Fruit fly (Drosophila melanogaster) whole organism, prepupa: ENCODE measurements around the gene knk.

Experiments used
- Blimp-1 ChIP-seq: fragments of 200-800 bp; sonication (Bioruptor generic); optimal IDR thresholded peaks from 3 replicates; lab custom pipeline; 2017; ENCODE audit warnings: missing biosample characterization, missing genetic modification characterization, mild to moderate bottlenecking, moderate library complexity, missing genetic modification reagents
- CG10631 ChIP-seq: fragments of 200-800 bp; sonication (Bioruptor generic); optimal IDR thresholded peaks from 2 replicates; lab custom pipeline; 2016; ENCODE audit warnings: missing biosample characterization, missing genetic modification characterization
- CG10669 ChIP-seq: fragments of 200-800 bp; sonication (Bioruptor generic); optimal IDR thresholded peaks from 3 replicates; lab custom pipeline; 2018; ENCODE audit warnings: missing biosample characterization, mild to moderate bottlenecking, missing genetic modification characterization, moderate library complexity
- CG11762 ChIP-seq: fragments of 200-800 bp; sonication (Bioruptor generic); optimal IDR thresholded peaks from 3 replicates; lab custom pipeline; 2016; ENCODE audit warnings: missing biosample characterization, missing genetic modification characterization; ENCODE audit not compliant: insufficient read depth
- CG15336 ChIP-seq: fragments of 200-800 bp; sonication (Bioruptor generic); IDR thresholded peaks from 2 replicates; pipeline ENCODE4 v1.3.6; 2022; ENCODE audit warnings: missing biosample characterization, missing genetic modification characterization
- CG1621 ChIP-seq: fragments of 200-800 bp; sonication (Bioruptor generic); optimal IDR thresholded peaks from 3 replicates; lab custom pipeline; 2018; ENCODE audit warnings: missing biosample characterization, mild to moderate bottlenecking, missing genetic modification characterization
- CG32006 ChIP-seq: fragments of 200-800 bp; sonication (Bioruptor generic); optimal IDR thresholded peaks from 3 replicates; lab custom pipeline; 2017; ENCODE audit warnings: missing biosample characterization, mild to moderate bottlenecking, missing genetic modification characterization
- CG34406 ChIP-seq: fragments of 200-800 bp; sonication (Bioruptor generic); optimal IDR thresholded peaks from 3 replicates; lab custom pipeline; 2016; ENCODE audit warnings: missing biosample characterization, missing genetic modification characterization
- CG3919 ChIP-seq: fragments of 200-800 bp; sonication (Bioruptor generic); optimal IDR thresholded peaks from 3 replicates; lab custom pipeline; 2016; ENCODE audit warnings: missing biosample characterization, missing genetic modification characterization
- CG4318 ChIP-seq: fragments of 200-800 bp; sonication (Bioruptor generic); optimal IDR thresholded peaks from 3 replicates; lab custom pipeline; 2017; ENCODE audit warnings: missing biosample characterization, mild to moderate bottlenecking, missing genetic modification characterization
- CG6276 ChIP-seq: fragments of 200-800 bp; sonication (Bioruptor generic); optimal IDR thresholded peaks from 2 replicates; lab custom pipeline; 2017; ENCODE audit warnings: missing biosample characterization, mild to moderate bottlenecking, missing genetic modification characterization
- CG6792 ChIP-seq: fragments of 200-800 bp; sonication (Bioruptor generic); optimal IDR thresholded peaks from 3 replicates; lab custom pipeline; 2016; ENCODE audit warnings: missing biosample characterization, missing genetic modification characterization
- CG6808 ChIP-seq: fragments of 200-800 bp; sonication (Bioruptor generic); optimal IDR thresholded peaks from 3 replicates; lab custom pipeline; 2017; ENCODE audit warnings: missing biosample characterization, missing genetic modification characterization, mild to moderate bottlenecking, moderate library complexity, missing genetic modification reagents
- CG8119 ChIP-seq: fragments of 200-800 bp; sonication (Bioruptor generic); IDR thresholded peaks from 3 replicates; pipeline ENCODE4 v1.3.6; 2022; ENCODE audit warnings: missing biosample characterization, missing genetic modification characterization
- CG8632 ChIP-seq: fragments of 200-800 bp; sonication (Bioruptor generic); optimal IDR thresholded peaks from 3 replicates; lab custom pipeline; 2016; ENCODE audit warnings: missing biosample characterization, missing genetic modification characterization
- CG9139 ChIP-seq: fragments of 200-800 bp; sonication (Bioruptor generic); optimal IDR thresholded peaks from 3 replicates; lab custom pipeline; 2017; ENCODE audit warnings: missing biosample characterization, mild to moderate bottlenecking, missing genetic modification characterization
- Eip75B ChIP-seq: fragments of 200-800 bp; sonication (Bioruptor generic); optimal IDR thresholded peaks from 3 replicates; lab custom pipeline; 2016; ENCODE audit warnings: missing biosample characterization, missing genetic modification characterization
- Eip78C ChIP-seq: fragments of 200-800 bp; sonication (Bioruptor generic); peaks from one replicate; lab custom pipeline; 2016; ENCODE audit warnings: missing biosample characterization, missing genetic modification characterization
- Ets96B ChIP-seq: fragments of 200-800 bp; optimal IDR thresholded peaks from 2 replicates; lab custom pipeline; 2019; ENCODE audit warnings: missing biosample characterization, mild to moderate bottlenecking, missing genetic modification characterization, moderate library complexity
- Gug ChIP-seq: fragments of 200-800 bp; sonication (Bioruptor generic); IDR thresholded peaks from 2 replicates; pipeline ENCODE4 v1.3.6; 2022; ENCODE audit warnings: missing biosample characterization, missing genetic modification characterization
- Hr38 ChIP-seq: sonication (Bioruptor generic); optimal IDR thresholded peaks from 2 replicates; lab custom pipeline; 2016; ENCODE audit warnings: missing biosample characterization, missing genetic modification characterization
- Hr39 ChIP-seq: fragments of 200-800 bp; sonication (Bioruptor generic); optimal IDR thresholded peaks from 2 replicates; lab custom pipeline; 2016; ENCODE audit warnings: missing biosample characterization, missing genetic modification characterization
- Lpt ChIP-seq: fragments of 200-800 bp; sonication (Bioruptor generic); optimal IDR thresholded peaks from 3 replicates; lab custom pipeline; 2016; ENCODE audit warnings: missing biosample characterization, missing genetic modification characterization
- Met ChIP-seq: fragments of 200-800 bp; sonication (Bioruptor generic); optimal IDR thresholded peaks from 3 replicates; lab custom pipeline; 2016; ENCODE audit warnings: missing biosample characterization, missing genetic modification characterization
- OdsH ChIP-seq: fragments of 200-800 bp; sonication (Bioruptor generic); optimal IDR thresholded peaks from 3 replicates; lab custom pipeline; 2016; ENCODE audit warnings: missing biosample characterization, missing genetic modification characterization
- Smox ChIP-seq: fragments of 200-800 bp; sonication (Bioruptor generic); optimal IDR thresholded peaks from 3 replicates; lab custom pipeline; 2016; ENCODE audit warnings: missing biosample characterization, missing genetic modification characterization
- Sox102F ChIP-seq: fragments of 200-800 bp; sonication (Bioruptor generic); optimal IDR thresholded peaks from 2 replicates; lab custom pipeline; 2016; ENCODE audit warnings: missing biosample characterization, mild to moderate bottlenecking, missing genetic modification characterization
- Sox15 ChIP-seq: fragments of 200-800 bp; sonication (Bioruptor generic); optimal IDR thresholded peaks from 3 replicates; lab custom pipeline; 2016; ENCODE audit warnings: missing biosample characterization, missing genetic modification characterization
- achi ChIP-seq: fragments of 200-800 bp; sonication (Bioruptor generic); optimal IDR thresholded peaks from 3 replicates; lab custom pipeline; 2016; ENCODE audit warnings: missing biosample characterization, missing genetic modification characterization
- acj6 ChIP-seq: fragments of 200-800 bp; sonication (Bioruptor generic); optimal IDR thresholded peaks from 3 replicates; lab custom pipeline; 2016; ENCODE audit warnings: missing biosample characterization, missing genetic modification characterization
- dac ChIP-seq: fragments of 200-800 bp; sonication (Bioruptor generic); optimal IDR thresholded peaks from 2 replicates; lab custom pipeline; 2017; ENCODE audit warnings: missing biosample characterization, mild to moderate bottlenecking, missing genetic modification characterization
- dsx ChIP-seq: fragments of 200-800 bp; optimal IDR thresholded peaks from 3 replicates; lab custom pipeline; 2019; ENCODE audit warnings: missing biosample characterization, mild to moderate bottlenecking, missing genetic modification characterization, moderate library complexity; ENCODE audit not compliant: poor library complexity, severe bottlenecking
- eg ChIP-seq: fragments of 200-800 bp; sonication (Bioruptor generic); IDR thresholded peaks from 3 replicates; pipeline ENCODE4 v1.3.6; 2022; ENCODE audit warnings: missing biosample characterization, missing genetic modification characterization
- esn ChIP-seq: fragments of 200-800 bp; sonication (Bioruptor generic); optimal IDR thresholded peaks from 2 replicates; lab custom pipeline; 2016; ENCODE audit warnings: missing biosample characterization, mild to moderate bottlenecking, missing genetic modification characterization, moderate library complexity
- fd85E ChIP-seq: fragments of 200-800 bp; sonication (Bioruptor generic); optimal IDR thresholded peaks from 3 replicates; lab custom pipeline; 2016; ENCODE audit warnings: missing biosample characterization, missing genetic modification characterization
- lz ChIP-seq: fragments of 200-800 bp; sonication (Bioruptor generic); optimal IDR thresholded peaks from 3 replicates; lab custom pipeline; 2016; ENCODE audit warnings: missing biosample characterization, missing genetic modification characterization
- net ChIP-seq: fragments of 200-800 bp; sonication (Bioruptor generic); optimal IDR thresholded peaks from 3 replicates; lab custom pipeline; 2016; ENCODE audit warnings: missing biosample characterization, missing genetic modification characterization
- pdm3 ChIP-seq: fragments of 200-800 bp; sonication (Bioruptor generic); optimal IDR thresholded peaks from 3 replicates; lab custom pipeline; 2016; ENCODE audit warnings: missing biosample characterization, missing genetic modification characterization
- salr ChIP-seq, 2 experiments: fragments of 200-800 bp; sonication (Bioruptor generic); optimal IDR thresholded peaks; 3 replicates each; lab custom pipeline; 2016 to 2018; ENCODE audit warnings: missing biosample characterization in 2 of 2, missing genetic modification characterization in 2 of 2, mild to moderate bottlenecking in 1 of 2
- spab ChIP-seq: fragments of 200-800 bp; sonication (Bioruptor generic); optimal IDR thresholded peaks from 2 replicates; lab custom pipeline; 2017; ENCODE audit warnings: missing biosample characterization, mild to moderate bottlenecking, missing genetic modification characterization, missing genetic modification reagents
- ss ChIP-seq, 2 experiments: fragments of 200-800 bp; sonication (Bioruptor generic); optimal IDR thresholded peaks; 2 replicates in 1 of 2; 3 replicates in 1 of 2; lab custom pipeline; 2017 to 2018; ENCODE audit warnings: mild to moderate bottlenecking in 2 of 2, missing biosample characterization in 2 of 2, missing genetic modification characterization in 2 of 2, moderate library complexity in 1 of 2
- svp ChIP-seq: fragments of 200-800 bp; sonication (Bioruptor generic); peaks from one replicate; lab custom pipeline; 2016; ENCODE audit warnings: missing biosample characterization, missing genetic modification characterization
- topi ChIP-seq: fragments of 200-800 bp; sonication (Bioruptor generic); optimal IDR thresholded peaks from 3 replicates; lab custom pipeline; 2016; ENCODE audit warnings: missing biosample characterization, missing genetic modification characterization
- vri ChIP-seq: fragments of 200-800 bp; sonication (Bioruptor generic); optimal IDR thresholded peaks from 3 replicates; lab custom pipeline; 2016; ENCODE audit warnings: missing biosample characterization, mild to moderate bottlenecking, missing genetic modification characterization

Gene knk

DNA sequence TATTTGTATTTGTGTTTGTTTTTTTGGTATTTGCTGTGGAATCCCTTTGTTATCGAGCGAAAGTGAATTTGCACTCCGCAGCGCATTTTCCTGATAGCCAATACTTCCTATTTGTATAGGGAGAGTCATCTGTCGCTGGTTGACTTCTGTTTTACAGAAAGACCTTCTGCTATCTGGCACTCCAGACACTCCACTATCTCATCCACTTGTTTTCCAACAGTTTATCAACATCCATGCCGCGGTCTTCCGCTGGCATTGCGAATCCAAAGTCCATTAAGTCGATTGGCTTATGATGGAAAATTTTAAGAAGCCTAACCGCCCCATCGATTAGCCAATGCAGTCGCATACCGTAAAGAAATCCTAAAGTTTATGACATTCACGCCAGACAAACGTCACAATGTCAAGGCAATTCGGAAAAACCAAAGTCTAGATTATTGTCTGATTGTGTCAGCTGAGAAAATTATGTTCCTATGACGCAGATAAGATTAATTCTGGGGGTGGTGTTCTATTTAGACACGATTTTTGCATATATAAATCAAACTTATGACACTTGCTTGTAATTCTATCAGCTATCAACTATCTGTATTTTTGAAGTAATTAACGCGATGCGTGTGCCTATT is 10.4 kb downstream of the knk start:
- no peak for TF ChIP-seq Lpt (GFP tag; lab: Kevin White, UChicago)
- TF ChIP-seq CG9139 (GFP tag; lab: Kevin White, UChicago) = peak; percentile 49
- TF ChIP-seq CG6276 (GFP tag; lab: Kevin White, UChicago) = peak; percentile 31
- TF ChIP-seq svp (GFP tag; lab: Kevin White, UChicago) = peak; percentile 63
- peak; percentile 37 for TF ChIP-seq CG6808
- peak; percentile 14 for TF ChIP-seq spab (GFP tag; lab: Kevin White, UChicago)
- peak; percentile 18 for TF ChIP-seq CG10669 (GFP tag; lab: Kevin White, UChicago)
- TF ChIP-seq Eip78C (GFP tag; lab: Kevin White, UChicago) = peak; percentile 79
- no peak for TF ChIP-seq CG4318
- TF ChIP-seq CG6792 (GFP tag; lab: Kevin White, UChicago) = no peak
- TF ChIP-seq ss (GFP tag; optimal IDR thresholded peaks at IDR 0.05; lab: Kevin White, UChicago) = peak; percentile 56 to 65
- TF ChIP-seq CG1621 (tag; lab: Kevin White, UChicago) = no peak

DNA sequence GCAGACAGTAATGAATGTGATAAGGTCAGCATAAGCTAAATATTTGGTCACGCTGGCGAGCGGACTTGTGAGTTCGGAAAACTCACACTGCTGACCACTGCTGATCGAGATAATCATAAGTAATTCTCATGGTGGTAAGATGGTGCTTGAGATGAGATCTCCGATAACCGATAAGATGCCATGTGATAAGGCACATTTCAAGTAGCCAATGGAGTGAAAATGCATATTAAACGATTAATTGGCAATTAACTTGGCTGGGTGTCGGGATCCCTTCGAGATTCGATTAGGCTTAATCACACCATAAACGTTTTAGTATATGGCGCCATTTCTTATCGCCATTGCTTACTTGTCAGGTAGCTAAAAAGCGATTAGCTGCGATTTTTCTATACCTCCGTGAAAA is 11.7 kb downstream of the knk start:
- TF ChIP-seq Sox15 = no peak

- TF ChIP-seq CG15336 (GFP tag; lab: Robert Waterston, UW) (0 out of 2 replicates have a peak, but pooled peaks have one; percentile 2), net (no peak)
Observed at dm6 chr3R:10112195-10112594, 13.3 kb downstream of the knk start, which contains the start of gene CAH7. TSS of gene CAH7 (plus strand) at chr3R:10112237.

dm6 chr3R:10111815-10112185 is 13.7 kb downstream of the knk start:
- TF ChIP-seq CG6808 (no peak), CG4318 (peak; percentile 15), svp (GFP tag; lab: Kevin White, UChicago) (no peak), Sox102F (peak; percentile 17), acj6 (GFP tag; lab: Kevin White, UChicago) (peak; percentile 27), salr (GFP tag; optimal IDR thresholded peaks at IDR 0.05; lab: Kevin White, UChicago) (peak in 1 of 2 experiments; percentile 40), CG32006 (GFP tag; lab: Kevin White, UChicago) (peak; percentile 75), CG6792 (GFP tag; lab: Kevin White, UChicago) (peak; percentile 38), pdm3 (GFP tag; lab: Kevin White, UChicago) (peak; percentile 2), Met (GFP tag; lab: Kevin White, UChicago) (peak; percentile 49), OdsH (GFP tag; lab: Kevin White, UChicago) (peak; percentile 35), dsx (GFP tag; lab: Kevin White, UChicago) (no peak), dac (GFP tag; lab: Kevin White, UChicago) (no peak), Sox15 (peak; percentile 20), CG34406 (GFP tag; lab: Kevin White, UChicago) (peak; percentile 38), Smox (GFP tag; lab: Kevin White, UChicago) (peak; percentile 52), Eip75B (GFP tag; lab: Kevin White, UChicago) (no peak), Ets96B (tag; lab: Kevin White, UChicago) (no peak), achi (GFP tag; lab: Kevin White, UChicago) (no peak), net (peak; percentile 3), CG11762 (no peak), CG8632 (GFP tag; lab: Kevin White, UChicago) (peak; percentile 41), CG1621 (tag; lab: Kevin White, UChicago) (no peak), topi (peak; percentile 34), esn (GFP tag; lab: Kevin White, UChicago) (peak; percentile 61), Hr38 (GFP tag; lab: Kevin White, UChicago) (no peak), Gug (GFP tag; lab: Robert Waterston, UW) (0 out of 2 replicates have a peak, but pooled peaks have one; percentile 30), CG8119 (GFP tag; lab: Robert Waterston, UW) (peak; percentile 48; the same call in 1 of the 3 replicates), Blimp-1 (GFP tag; lab: Kevin White, UChicago) (no peak), ss (GFP tag; optimal IDR thresholded peaks at IDR 0.05; lab: Kevin White, UChicago) (no peak), vri (GFP tag; lab: Kevin White, UChicago) (no peak), fd85E (GFP tag; lab: Kevin White, UChicago) (no peak), lz (GFP tag; lab: Kevin White, UChicago) (no peak), CG3919 (peak; percentile 26), Hr39 (GFP tag; lab: Kevin White, UChicago) (peak; percentile 6), CG10631 (GFP tag; lab: Kevin White, UChicago) (peak; percentile 39), eg (GFP tag; lab: Robert Waterston, UW) (peak; percentile 70), Lpt (GFP tag; lab: Kevin White, UChicago) (no peak)
